Fruit fly (Drosophila melanogaster) S2 (cell line): ENCODE measurements around the gene Obp99c.

Source experiments
- CG8478 ChIP-seq: fragments of >200 bp; optimal IDR thresholded peaks from 2 replicates; lab custom pipeline; 2018
- CTCF ChIP-seq, 2 experiments: fragments of >200 bp; optimal IDR thresholded peaks; 2 replicates each; lab custom pipeline; 2018

The Obp99c gene

dm6 chr3R:29682152-29682600 is 6.9 kb downstream of the Obp99c start, which contains the start of the genes CG7582 and Gycalpha99B:
Gene CG7582 (minus strand): TSS chr3R:29682278.
Gene Gycalpha99B (plus strand): TSS chr3R:29682503.
- TF ChIP-seq CG8478 (lab: Kevin White, UChicago): no peak
- peak in 1 of 2 experiments; percentile 13 for TF ChIP-seq CTCF (optimal IDR thresholded peaks at IDR 0.05; lab: Kevin White, UChicago)

- no peak for TF ChIP-seq CG8478 (lab: Kevin White, UChicago)
- no peak for TF ChIP-seq CTCF (optimal IDR thresholded peaks at IDR 0.05; lab: Kevin White, UChicago)
Measured at dm6 chr3R:29681241-29681640, 7.9 kb downstream of the Obp99c start.

dm6 chr3R:29675333-29675732 is 13.8 kb downstream of the Obp99c start, which contains the start of the genes Bub3 and Cap-D2:
Gene Bub3 (minus strand): TSS chr3R:29675421.
Gene Cap-D2 (plus strand): TSS chr3R:29675651.
- no peak for TF ChIP-seq CTCF (optimal IDR thresholded peaks at IDR 0.05; lab: Kevin White, UChicago)
- TF ChIP-seq CG8478 (lab: Kevin White, UChicago): no peak

DNA sequence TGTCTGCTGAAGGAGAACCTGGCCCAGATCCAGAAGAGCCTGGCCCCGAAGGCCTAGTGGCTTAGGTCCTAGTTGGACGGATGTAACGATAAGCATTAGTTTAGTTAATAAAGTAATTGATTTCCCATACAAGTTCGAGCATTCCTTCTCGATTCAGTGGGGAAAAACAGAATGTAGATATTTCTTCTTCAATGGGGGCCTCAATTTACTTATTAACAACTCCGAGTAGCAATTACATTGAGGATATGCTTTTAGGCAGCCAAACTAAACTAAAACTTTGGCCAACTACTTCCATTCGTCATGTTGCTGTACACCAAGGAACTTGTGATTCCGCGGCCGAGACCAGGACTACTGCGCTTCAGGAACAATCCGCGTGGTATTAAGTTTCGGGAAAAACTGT is 17.0 kb downstream of the Obp99c start, which contains the start of gene ppk19:
Gene ppk19, plus strand, starts transcription at position 301 of the 400 bp plus-strand sequence.
- TF ChIP-seq CG8478 (lab: Kevin White, UChicago) (no peak), CTCF (optimal IDR thresholded peaks at IDR 0.05; lab: Kevin White, UChicago) (no peak)

- TF ChIP-seq CG8478 (lab: Kevin White, UChicago) (no peak), CTCF (optimal IDR thresholded peaks at IDR 0.05; lab: Kevin White, UChicago) (no peak)
Measured at dm6 chr3R:29671060-29671707, 17.9 kb downstream of the Obp99c start, which contains the start of gene Obp99a. Gene Obp99a (plus strand): TSS chr3R:29671657.

dm6 chr3R:29668777-29669176 is 20.3 kb downstream of the Obp99c start, which contains the start of the genes ppk20 and ppk30:
Gene ppk20 (minus strand): TSS chr3R:29668877.
Gene ppk30 (plus strand): TSS chr3R:29669149.
- TF ChIP-seq CG8478 (lab: Kevin White, UChicago) (no peak), CTCF (optimal IDR thresholded peaks at IDR 0.05; lab: Kevin White, UChicago) (no peak)

- TF ChIP-seq CTCF (optimal IDR thresholded peaks at IDR 0.05; lab: Kevin White, UChicago) (no peak), CG8478 (lab: Kevin White, UChicago) (no peak)
Measured at dm6 chr3R:29664183-29664829, 24.8 kb downstream of the Obp99c start, which contains the start of gene ppk21. Gene ppk21 (plus strand): TSS chr3R:29664779.

dm6 chr3R:29659950-29660349 is 29.2 kb downstream of the Obp99c start, which contains the start of gene Dop1R2:
Gene Dop1R2 (minus strand): TSS chr3R:29659984.
- TF ChIP-seq CG8478 (lab: Kevin White, UChicago): no peak
- no peak for TF ChIP-seq CTCF (optimal IDR thresholded peaks at IDR 0.05; lab: Kevin White, UChicago)

DNA sequence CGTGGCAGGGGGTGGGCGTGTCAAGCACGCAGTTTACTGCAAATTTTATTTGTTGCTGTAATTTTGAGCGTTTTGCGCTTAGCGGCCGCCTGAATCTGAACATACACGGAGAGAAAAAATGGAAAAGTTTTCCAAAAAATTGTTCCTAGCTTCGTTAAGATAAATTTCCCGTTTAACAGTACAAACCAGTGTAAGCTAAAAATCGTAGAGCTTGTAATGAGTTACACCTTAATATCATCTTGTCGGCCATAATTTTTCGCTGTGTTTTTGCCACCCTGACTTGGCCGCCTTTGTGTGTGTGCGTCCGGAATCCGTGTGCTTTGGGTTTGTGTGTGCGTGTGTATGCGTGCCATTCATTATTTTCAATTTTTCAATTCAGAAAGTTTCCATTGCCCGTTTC is 37.6 kb downstream of the Obp99c start:
- TF ChIP-seq CG8478 (lab: Kevin White, UChicago) (no peak), CTCF (optimal IDR thresholded peaks at IDR 0.05; lab: Kevin White, UChicago) (no peak)
